Worm (Caenorhabditis elegans) whole organism, L3 larva: ENCODE data around the gene mrp-4.

ENCODE experiments used
- R02D3.7 ChIP-seq: fragments of 150-350 bp; optimal IDR thresholded peaks from 2 replicates; lab custom pipeline; 2014; ENCODE audit warnings: missing biosample characterization, missing genetic modification characterization
- ZK546.5 ChIP-seq: sonication (generic microtip); optimal IDR thresholded peaks from 2 replicates; lab custom pipeline; 2017; ENCODE audit warnings: missing biosample characterization, missing genetic modification characterization
- ama-1 ChIP-seq: fragments of 150-350 bp; optimal IDR thresholded peaks from 2 replicates; lab custom pipeline; 2018
- ceh-16 ChIP-seq: sonication (generic microtip); optimal IDR thresholded peaks from 2 replicates; lab custom pipeline; 2017; ENCODE audit warnings: missing biosample characterization, missing genetic modification characterization
- ceh-28 ChIP-seq: fragments of 150-350 bp; optimal IDR thresholded peaks from 2 replicates; lab custom pipeline; 2014; ENCODE audit warnings: missing biosample characterization, missing genetic modification reagents, missing genetic modification characterization
- ceh-82 ChIP-seq: fragments of 150-350 bp; optimal IDR thresholded peaks from 2 replicates; lab custom pipeline; 2014; ENCODE audit warnings: missing biosample characterization, missing genetic modification characterization
- ceh-9 ChIP-seq: sonication (generic microtip); optimal IDR thresholded peaks from 2 replicates; lab custom pipeline; 2018; ENCODE audit warnings: missing biosample characterization, missing genetic modification characterization
- daf-12 ChIP-seq: fragments of 150-350 bp; optimal IDR thresholded peaks from 2 replicates; lab custom pipeline; 2014; ENCODE audit warnings: missing biosample characterization, missing genetic modification reagents, missing genetic modification characterization
- egl-27 ChIP-seq: sonication (generic microtip); optimal IDR thresholded peaks from 4 replicates; lab custom pipeline; 2017; ENCODE audit warnings: missing biosample characterization, missing genetic modification reagents, missing genetic modification characterization
- egl-5 ChIP-seq: fragments of 150-350 bp; optimal IDR thresholded peaks from 2 replicates; lab custom pipeline; 2017; ENCODE audit warnings: missing biosample characterization, missing genetic modification reagents, missing genetic modification characterization, inconsistent platforms
- elt-3 ChIP-seq, 3 experiments: fragments of 150-350 bp in 1 of 3; sonication (generic microtip) in 2 of 3; optimal IDR thresholded peaks; 2 replicates in 2 of 3; 4 replicates in 1 of 3; lab custom pipeline; 2014 to 2017; ENCODE audit warnings: missing biosample characterization in 3 of 3, missing genetic modification characterization in 3 of 3
- eor-1 ChIP-seq, 2 experiments: fragments of 150-350 bp; optimal IDR thresholded peaks; 2 replicates each; lab custom pipeline; 2014 to 2018; ENCODE audit warnings: missing biosample characterization in 2 of 2, missing genetic modification characterization in 2 of 2
- fkh-10 ChIP-seq: sonication (generic microtip); optimal IDR thresholded peaks from 2 replicates; lab custom pipeline; 2017; ENCODE audit warnings: missing biosample characterization, missing genetic modification reagents, missing genetic modification characterization
- fkh-2 ChIP-seq: fragments of 150-350 bp; optimal IDR thresholded peaks from 2 replicates; lab custom pipeline; 2014; ENCODE audit warnings: missing biosample characterization, missing genetic modification reagents, missing genetic modification characterization
- fos-1 ChIP-seq: fragments of 150-350 bp; optimal IDR thresholded peaks from 2 replicates; lab custom pipeline; 2014; ENCODE audit warnings: missing biosample characterization, missing genetic modification characterization
- hmg-11 ChIP-seq: sonication (generic microtip); optimal IDR thresholded peaks from 2 replicates; lab custom pipeline; 2016; ENCODE audit warnings: missing genetic modification characterization, missing compliant biosample characterization
- jun-1 ChIP-seq: fragments of 150-350 bp; optimal IDR thresholded peaks from 2 replicates; lab custom pipeline; 2014; ENCODE audit warnings: missing biosample characterization, missing genetic modification reagents, missing genetic modification characterization
- lin-15B ChIP-seq: fragments of 150-350 bp; optimal IDR thresholded peaks from 2 replicates; lab custom pipeline; 2014; ENCODE audit warnings: missing biosample characterization, missing genetic modification characterization
- lin-39 ChIP-seq: fragments of 150-350 bp; optimal IDR thresholded peaks from 2 replicates; lab custom pipeline; 2018; ENCODE audit warnings: missing biosample characterization, missing genetic modification reagents, missing genetic modification characterization
- lsy-12 ChIP-seq: sonication (generic microtip); optimal IDR thresholded peaks from 2 replicates; lab custom pipeline; 2016; ENCODE audit warnings: mild to moderate bottlenecking, missing genetic modification characterization, missing compliant biosample characterization
- mdl-1 ChIP-seq: fragments of 150-350 bp; optimal IDR thresholded peaks from 2 replicates; lab custom pipeline; 2014; ENCODE audit warnings: missing biosample characterization, missing genetic modification characterization
- mml-1 ChIP-seq: fragments of 150-350 bp; sonication (generic microtip); optimal IDR thresholded peaks from 3 replicates; lab custom pipeline; 2014; ENCODE audit warnings: missing biosample characterization, missing genetic modification characterization
- nfya-1 ChIP-seq: sonication (generic microtip); optimal IDR thresholded peaks from 2 replicates; lab custom pipeline; 2017; ENCODE audit warnings: missing genetic modification characterization, mild to moderate bottlenecking, missing compliant biosample characterization, antibody characterized with exemption, moderate library complexity; ENCODE audit not compliant: insufficient read depth
- nhr-11 ChIP-seq: fragments of 150-350 bp; optimal IDR thresholded peaks from 2 replicates; lab custom pipeline; 2014; ENCODE audit warnings: missing biosample characterization, missing genetic modification characterization
- nhr-12 ChIP-seq: fragments of 150-350 bp; optimal IDR thresholded peaks from 2 replicates; lab custom pipeline; 2014; ENCODE audit warnings: missing biosample characterization, missing genetic modification characterization
- nhr-23 ChIP-seq: fragments of 150-350 bp; optimal IDR thresholded peaks from 2 replicates; lab custom pipeline; 2014; ENCODE audit warnings: missing biosample characterization, missing genetic modification reagents, missing genetic modification characterization
- nhr-237 ChIP-seq: fragments of 150-350 bp; optimal IDR thresholded peaks from 2 replicates; lab custom pipeline; 2014; ENCODE audit warnings: missing biosample characterization, missing genetic modification characterization
- nhr-25 ChIP-seq: sonication (generic microtip); optimal IDR thresholded peaks from 2 replicates; lab custom pipeline; 2017; ENCODE audit warnings: missing biosample characterization, missing genetic modification characterization
- nhr-28 ChIP-seq: fragments of 150-350 bp; optimal IDR thresholded peaks from 2 replicates; lab custom pipeline; 2014; ENCODE audit warnings: missing biosample characterization, missing genetic modification characterization
- nhr-43 ChIP-seq: sonication (generic microtip); optimal IDR thresholded peaks from 2 replicates; lab custom pipeline; 2016; ENCODE audit warnings: mild to moderate bottlenecking, missing genetic modification characterization, missing compliant biosample characterization; ENCODE audit not compliant: poor library complexity, severe bottlenecking
- nhr-67 ChIP-seq: fragments of 150-350 bp; optimal IDR thresholded peaks from 2 replicates; lab custom pipeline; 2014; ENCODE audit warnings: missing biosample characterization, missing genetic modification characterization
- nhr-76 ChIP-seq: fragments of 150-350 bp; sonication (generic microtip); optimal IDR thresholded peaks from 5 replicates; lab custom pipeline; 2014; ENCODE audit warnings: missing biosample characterization, missing genetic modification characterization
- nhr-77 ChIP-seq: fragments of 150-350 bp; optimal IDR thresholded peaks from 2 replicates; lab custom pipeline; 2014; ENCODE audit warnings: missing biosample characterization, missing genetic modification characterization
- pha-4 ChIP-seq: fragments of 150-350 bp; optimal IDR thresholded peaks from 2 replicates; lab custom pipeline; 2014; ENCODE audit warnings: missing biosample characterization, missing genetic modification reagents, missing genetic modification characterization
- pqm-1 ChIP-seq: fragments of 150-350 bp; optimal IDR thresholded peaks from 2 replicates; lab custom pipeline; 2017; ENCODE audit warnings: missing biosample characterization, missing genetic modification characterization, inconsistent platforms
- sea-2 ChIP-seq: fragments of 150-350 bp; sonication (generic microtip); optimal IDR thresholded peaks from 4 replicates; lab custom pipeline; 2014; ENCODE audit warnings: missing biosample characterization, missing genetic modification reagents, missing genetic modification characterization
- skn-1 ChIP-seq: fragments of 150-350 bp; optimal IDR thresholded peaks from 2 replicates; lab custom pipeline; 2014; ENCODE audit warnings: missing biosample characterization, missing genetic modification characterization
- snpc-4 ChIP-seq: fragments of 150-350 bp; optimal IDR thresholded peaks from 2 replicates; lab custom pipeline; 2014; ENCODE audit warnings: missing biosample characterization, missing genetic modification characterization
- tbx-2 ChIP-seq: sonication (generic microtip); optimal IDR thresholded peaks from 2 replicates; lab custom pipeline; 2016; ENCODE audit warnings: mild to moderate bottlenecking, missing genetic modification characterization, missing compliant biosample characterization
- unc-39 ChIP-seq: sonication (generic microtip); optimal IDR thresholded peaks from 4 replicates; lab custom pipeline; 2017; ENCODE audit warnings: missing biosample characterization, missing genetic modification characterization
- unc-62 ChIP-seq: fragments of 150-350 bp; sonication (generic microtip); optimal IDR thresholded peaks from 4 replicates; lab custom pipeline; 2014; ENCODE audit warnings: missing biosample characterization, missing genetic modification reagents, missing genetic modification characterization
- zag-1 ChIP-seq: fragments of 150-350 bp; optimal IDR thresholded peaks from 2 replicates; lab custom pipeline; 2014; ENCODE audit warnings: missing biosample characterization, missing genetic modification characterization
- ztf-11 ChIP-seq: fragments of 150-350 bp; optimal IDR thresholded peaks from 2 replicates; lab custom pipeline; 2014; ENCODE audit warnings: missing biosample characterization, missing genetic modification characterization
- ztf-4 ChIP-seq: fragments of 150-350 bp; optimal IDR thresholded peaks from 2 replicates; lab custom pipeline; 2014; ENCODE audit warnings: missing biosample characterization, missing genetic modification characterization

Gene mrp-4

ce11 chrX:9899426-9900131, 15.5 kb downstream of the mrp-4 start, which contains the start of gene phf-34:
phf-34 (minus strand) TSS chrX:9899476.
- TF ChIP-seq nhr-28 (no peak), ztf-11 (tag; lab: Kevin White, UChicago) (no peak), egl-5 (tag; lab: Kevin White, UChicago) (peak; percentile 13), nhr-76 (tag; lab: Kevin White, UChicago) (no peak), nhr-23 (tag; lab: Kevin White, UChicago) (peak; percentile 65), ceh-82 (tag; lab: Kevin White, UChicago) (no peak), lin-39 (peak; percentile 21), pqm-1 (tag; lab: Kevin White, UChicago) (no peak), nhr-43 (tag; lab: Kevin White, UChicago) (peak; percentile 31), ceh-28 (no peak), zag-1 (tag; lab: Kevin White, UChicago) (no peak), tbx-2 (tag; lab: Kevin White, UChicago) (no peak), nhr-237 (tag; lab: Kevin White, UChicago) (no peak), eor-1 (tag; optimal IDR thresholded peaks at IDR 0.05; lab: Kevin White, UChicago) (no peak), unc-39 (tag; lab: Kevin White, UChicago) (no peak), ceh-9 (tag; lab: Kevin White, UChicago) (no peak), nhr-11 (tag; lab: Kevin White, UChicago) (no peak), nhr-67 (tag; lab: Kevin White, UChicago) (no peak), ceh-16 (tag; lab: Kevin White, UChicago) (no peak), R02D3.7 (tag; lab: Kevin White, UChicago) (no peak), lsy-12 (no peak), fos-1 (no peak), jun-1 (tag; lab: Kevin White, UChicago) (no peak), elt-3 (tag; optimal IDR thresholded peaks at IDR 0.05; lab: Kevin White, UChicago) (no peak), pha-4 (tag; lab: Kevin White, UChicago) (peak; percentile 34), nhr-12 (tag; lab: Kevin White, UChicago) (no peak), sea-2 (GFP tag; lab: Kevin White, UChicago) (no peak), unc-62 (GFP tag; lab: Kevin White, UChicago) (no peak), fkh-2 (no peak), fkh-10 (GFP tag; lab: Kevin White, UChicago) (peak; percentile 10), skn-1 (no peak), ZK546.5 (tag; lab: Kevin White, UChicago) (no peak), daf-12 (tag; lab: Kevin White, UChicago) (no peak), ztf-4 (no peak), egl-27 (tag; lab: Kevin White, UChicago) (no peak), hmg-11 (peak; percentile 88), lin-15B (peak; percentile 28), nfya-1 (tag; lab: Kevin White, UChicago) (peak; percentile 76), snpc-4 (peak; percentile 34), nhr-25 (tag; lab: Kevin White, UChicago) (peak; percentile 61), mml-1 (tag; lab: Kevin White, UChicago) (no peak), ama-1 (lab: Kevin White, UChicago) (no peak)
- TF ChIP-seq, all 47 proteins: peak for 11

ce11 chrX:9905840-9906239, 21.8 kb downstream of the mrp-4 start, which contains the start of gene F21G4.5:
F21G4.5 (plus strand) TSS chrX:9906140.
- TF ChIP-seq nhr-77 (no peak), ama-1 (lab: Kevin White, UChicago) (no peak), nhr-23 (tag; lab: Kevin White, UChicago) (no peak), mdl-1 (no peak), snpc-4 (no peak), fkh-10 (GFP tag; lab: Kevin White, UChicago) (no peak)
